Fruit fly (Drosophila melanogaster): ENCODE data around the gene CG31789.

Gene CG31789

dm6 chr2L:18621357-18622211 is 15.9 kb downstream of the CG31789 start:
- no peak for TF ChIP-seq CTCF (optimal IDR thresholded peaks at IDR 0.05)
- TF ChIP-seq CG8478 (optimal IDR thresholded peaks at IDR 0.05): no peak

DNA sequence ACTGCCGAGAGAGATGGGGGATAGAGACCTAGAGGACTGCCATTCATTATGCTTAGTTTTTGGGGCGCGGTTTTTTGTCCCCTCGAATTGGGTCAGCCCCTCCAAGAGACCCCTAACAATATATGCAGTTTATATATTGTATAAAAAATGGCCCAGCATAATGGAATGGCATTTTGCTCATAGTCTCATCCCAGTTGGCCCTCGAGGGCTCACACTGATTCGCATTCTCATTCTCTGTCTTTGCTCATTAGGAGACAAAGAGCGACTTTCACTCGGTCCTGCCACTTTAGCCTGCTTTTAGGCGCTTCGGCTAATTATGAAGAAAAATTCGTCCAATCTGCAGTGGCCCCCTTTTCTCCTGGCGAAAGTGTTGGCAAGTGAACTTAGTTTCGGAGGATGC is 17.7 kb downstream of the CG31789 start:
- TF ChIP-seq CG8478 (optimal IDR thresholded peaks at IDR 0.05) (no peak), CTCF (optimal IDR thresholded peaks at IDR 0.05) (no peak)

DNA sequence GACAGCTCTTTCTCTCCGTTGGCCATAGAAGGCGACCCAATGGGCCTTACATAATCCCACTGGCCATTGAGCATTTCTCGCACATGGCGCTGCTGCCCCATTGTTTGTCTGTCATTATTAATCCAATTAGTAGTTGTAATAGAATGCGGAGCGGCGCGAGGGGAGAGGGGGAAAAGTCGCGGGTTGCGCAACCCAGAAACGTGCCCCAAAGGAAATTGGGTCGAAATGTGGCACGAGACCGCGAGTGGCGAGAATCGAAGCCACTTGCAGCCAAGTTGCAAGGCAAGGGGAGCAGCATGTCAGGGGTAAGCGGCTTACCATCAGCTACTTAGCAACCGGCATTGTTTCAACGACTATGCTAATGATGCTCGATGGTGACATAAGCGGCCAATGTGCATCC is 18.6 kb downstream of the CG31789 start:
- no peak for TF ChIP-seq CG8478 (optimal IDR thresholded peaks at IDR 0.05)
- no peak for TF ChIP-seq CTCF (optimal IDR thresholded peaks at IDR 0.05)

DNA sequence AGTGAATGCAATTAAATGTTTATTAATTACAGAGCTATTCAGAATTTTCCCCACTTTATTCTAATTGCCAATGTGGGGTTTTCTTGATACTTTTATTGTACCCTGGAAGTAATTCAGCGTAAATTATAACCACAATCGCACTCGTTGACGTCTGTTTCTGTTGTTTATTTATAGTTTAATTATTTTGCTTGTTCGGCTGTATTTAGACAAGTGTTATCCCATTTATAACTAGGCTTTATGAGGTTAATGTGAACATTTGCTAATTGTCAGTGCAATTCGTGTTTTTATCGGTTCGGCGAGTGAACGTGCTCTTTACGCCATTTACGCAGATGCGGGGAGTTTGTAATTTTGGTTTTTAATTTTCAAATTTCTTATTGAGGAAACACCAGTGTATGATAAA is 19.3 kb downstream of the CG31789 start:
- TF ChIP-seq CTCF (optimal IDR thresholded peaks at IDR 0.05) (no peak), CG8478 (optimal IDR thresholded peaks at IDR 0.05) (no peak)

dm6 chr2L:18625470-18625869 is 19.7 kb downstream of the CG31789 start:
- TF ChIP-seq CG8478 (optimal IDR thresholded peaks at IDR 0.05): no peak
- no peak for TF ChIP-seq CTCF (optimal IDR thresholded peaks at IDR 0.05)

- TF ChIP-seq CG8478 (optimal IDR thresholded peaks at IDR 0.05) (no peak), CTCF (optimal IDR thresholded peaks at IDR 0.05) (no peak)
These were observed 21.3 kb downstream of the CG31789 start for dm6 chr2L:18626987-18627386.

- TF ChIP-seq CG8478 (optimal IDR thresholded peaks at IDR 0.05) (no peak), CTCF (optimal IDR thresholded peaks at IDR 0.05) (no peak)
These were observed 22.4 kb downstream of the CG31789 start for dm6 chr2L:18628104-18628503.

dm6 chr2L:18629144-18629543 is 23.4 kb downstream of the CG31789 start:
- TF ChIP-seq CG8478 (optimal IDR thresholded peaks at IDR 0.05) (no peak), CTCF (optimal IDR thresholded peaks at IDR 0.05) (no peak)

DNA sequence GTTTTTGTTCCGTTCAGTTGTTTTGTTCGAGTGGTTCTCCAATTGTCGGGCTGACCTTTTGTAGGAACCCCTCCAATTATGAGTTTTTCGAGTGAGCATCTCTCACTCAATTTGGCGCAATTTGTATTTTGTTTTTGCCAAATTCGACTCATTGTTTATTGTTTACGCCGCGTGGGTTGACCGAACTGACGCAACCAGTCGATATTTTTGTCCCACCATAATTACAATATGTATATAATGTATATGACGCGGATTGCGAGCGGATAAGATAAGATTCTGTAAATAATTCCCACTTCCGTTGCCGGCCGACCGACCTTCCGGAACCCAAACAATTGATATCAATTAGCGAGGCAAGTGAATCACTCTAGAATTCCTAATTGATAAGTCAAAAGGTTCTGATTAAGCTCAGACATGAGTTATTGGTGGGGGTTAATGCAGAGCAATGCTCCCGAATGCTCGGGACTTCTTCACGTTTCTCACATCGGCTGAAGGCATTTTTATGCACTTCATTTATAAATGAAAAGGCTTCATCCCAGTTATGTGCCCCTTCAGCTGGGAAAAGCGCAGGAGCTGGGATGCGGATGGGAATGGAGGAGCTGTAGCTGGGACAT is 25.0 kb downstream of the CG31789 start:
- no peak for TF ChIP-seq CTCF (optimal IDR thresholded peaks at IDR 0.05)
- TF ChIP-seq CG8478 (optimal IDR thresholded peaks at IDR 0.05): no peak

dm6 chr2L:18632389-18632788 is 26.7 kb downstream of the CG31789 start:
- TF ChIP-seq CG8478 (optimal IDR thresholded peaks at IDR 0.05): no peak
- TF ChIP-seq CTCF (optimal IDR thresholded peaks at IDR 0.05): no peak

- TF ChIP-seq CG8478 (optimal IDR thresholded peaks at IDR 0.05) (no peak), CTCF (optimal IDR thresholded peaks at IDR 0.05) (no peak)
These were observed 33.2 kb downstream of the CG31789 start for dm6 chr2L:18638945-18639344.

- TF ChIP-seq CTCF (optimal IDR thresholded peaks at IDR 0.05): no peak
- TF ChIP-seq CG8478 (optimal IDR thresholded peaks at IDR 0.05): no peak
These were observed 35.4 kb downstream of the CG31789 start for dm6 chr2L:18641087-18641486.

- no peak for TF ChIP-seq CG8478 (optimal IDR thresholded peaks at IDR 0.05)
- no peak for TF ChIP-seq CTCF (optimal IDR thresholded peaks at IDR 0.05)
These were observed 39.7 kb downstream of the CG31789 start for dm6 chr2L:18645468-18645867.

- no peak for TF ChIP-seq CG8478 (optimal IDR thresholded peaks at IDR 0.05)
- TF ChIP-seq CTCF (optimal IDR thresholded peaks at IDR 0.05): no peak
These were observed 42.3 kb downstream of the CG31789 start for dm6 chr2L:18647857-18648652.

DNA sequence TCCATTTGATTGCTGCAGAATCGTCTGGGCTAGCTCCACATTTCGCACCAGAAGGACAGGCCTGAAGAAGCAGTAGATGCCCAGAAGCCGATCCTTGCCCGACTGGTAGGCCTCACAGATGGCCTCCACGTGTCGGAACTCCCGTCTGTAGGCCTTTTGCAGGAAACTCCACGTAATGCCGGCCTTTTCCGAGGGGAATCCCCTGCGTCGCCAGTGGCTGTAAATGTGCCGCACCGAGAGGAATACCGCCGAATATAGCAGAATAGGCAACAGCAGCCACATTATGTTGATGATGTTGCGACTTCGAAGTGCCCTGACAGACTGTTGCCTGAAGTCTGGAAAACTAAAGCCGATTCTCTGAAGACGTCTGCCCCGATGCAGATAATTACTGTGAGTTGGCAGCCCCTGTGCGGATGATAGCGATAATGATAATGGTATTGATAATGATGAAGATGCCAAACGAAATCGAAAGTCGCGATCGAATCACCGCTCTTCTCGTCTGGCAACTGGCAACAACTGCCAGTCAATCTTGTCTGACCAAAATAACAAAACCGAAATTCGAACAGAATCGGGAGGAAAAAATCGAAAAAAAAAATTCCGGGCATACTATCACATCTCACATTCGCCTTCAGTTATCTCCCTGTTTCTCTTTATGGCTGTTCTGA is 47.1 kb downstream of the CG31789 start, which contains the start of gene Cyp310a1:
Gene Cyp310a1, minus strand, starts transcription at position 348 of the 665 bp plus-strand sequence.
- no peak for TF ChIP-seq CTCF (optimal IDR thresholded peaks at IDR 0.05)
